Fruit fly (Drosophila melanogaster) whole organism, adult: ENCODE data around the gene ras.

Experiments
- CG5204 ChIP-seq: fragments of 200-800 bp; sonication (Bioruptor generic); optimal IDR thresholded peaks from 2 replicates; lab custom pipeline; 2016; ENCODE audit warnings: missing biosample characterization, missing genetic modification characterization
- Clk ChIP-seq: fragments of 200-800 bp; sonication (Bioruptor generic); optimal IDR thresholded peaks from 2 replicates; lab custom pipeline; 2017; ENCODE audit warnings: missing biosample characterization, missing genetic modification characterization
- Hr96 ChIP-seq: fragments of 200-800 bp; sonication (Bioruptor generic); optimal IDR thresholded peaks from 2 replicates; lab custom pipeline; 2016; ENCODE audit warnings: missing biosample characterization, missing genetic modification characterization
- cnc ChIP-seq, 2 experiments: fragments of >200 bp; optimal IDR thresholded peaks; 2 replicates each; lab custom pipeline; 2017
- pad ChIP-seq: fragments of 200-800 bp; sonication (Bioruptor generic); optimal IDR thresholded peaks from 3 replicates; lab custom pipeline; 2017; ENCODE audit warnings: missing biosample characterization, missing genetic modification characterization, mild to moderate bottlenecking, moderate library complexity, missing genetic modification reagents

dm6 chrX:10762569-10762958 is 18.3 kb downstream of the ras start:
- TF ChIP-seq CG5204 (GFP tag; lab: Kevin White, UChicago) (no peak), Clk (no peak), Hr96 (GFP tag; lab: Kevin White, UChicago) (no peak), pad (no peak), cnc (optimal IDR thresholded peaks at IDR 0.05; lab: Kevin White, UChicago) (no peak)
